Fruit fly (Drosophila melanogaster) whole organism, wandering third instar larva: ENCODE results near the gene CG13455.

Experiments
- Abd-B ChIP-seq: fragments of >200 bp; optimal IDR thresholded peaks from 2 replicates; lab custom pipeline; 2017; ENCODE audit warnings: missing biosample characterization, missing genetic modification characterization
- CG32264 ChIP-seq: fragments of 200-800 bp; sonication (Bioruptor generic); optimal IDR thresholded peaks from 2 replicates; lab custom pipeline; 2016; ENCODE audit warnings: missing biosample characterization, missing genetic modification characterization
- CG9705 ChIP-seq: fragments of 200-800 bp; sonication (Bioruptor generic); optimal IDR thresholded peaks from 2 replicates; lab custom pipeline; 2018; ENCODE audit warnings: missing biosample characterization, mild to moderate bottlenecking, missing genetic modification characterization
- CrebA ChIP-seq: fragments of 200-800 bp; sonication (Bioruptor generic); optimal IDR thresholded peaks from 2 replicates; lab custom pipeline; 2016; ENCODE audit warnings: missing biosample characterization, mild to moderate bottlenecking, missing genetic modification characterization, borderline replicate concordance
- Dfd ChIP-seq: fragments of >200 bp; optimal IDR thresholded peaks from 2 replicates; lab custom pipeline; 2017; ENCODE audit warnings: missing biosample characterization, missing genetic modification characterization
- Dif ChIP-seq: fragments of 200-275, 200-300 bp; sonication (Bioruptor generic); optimal IDR thresholded peaks from 2 replicates; lab custom pipeline; 2018; ENCODE audit warnings: missing biosample characterization, missing genetic modification characterization; ENCODE audit not compliant: partially characterized antibody
- GATAd ChIP-seq: sonication (Bioruptor generic); optimal IDR thresholded peaks from 2 replicates; lab custom pipeline; 2016; ENCODE audit warnings: missing biosample characterization, missing genetic modification characterization
- HLH106 ChIP-seq: fragments of 200-800 bp; optimal IDR thresholded peaks from 3 replicates; lab custom pipeline; 2019; ENCODE audit warnings: missing biosample characterization, mild to moderate bottlenecking, missing genetic modification characterization, moderate library complexity
- Hnf4 ChIP-seq: fragments of 200-800 bp; sonication (Bioruptor generic); optimal IDR thresholded peaks from 2 replicates; lab custom pipeline; 2016; ENCODE audit warnings: missing biosample characterization, mild to moderate bottlenecking, missing genetic modification characterization
- Hr78 ChIP-seq: fragments of >200 bp; optimal IDR thresholded peaks from 2 replicates; lab custom pipeline; 2017; ENCODE audit warnings: missing biosample characterization, missing genetic modification characterization
- Hr83 ChIP-seq: fragments of 200-300 bp; sonication (Bioruptor generic); optimal IDR thresholded peaks from 2 replicates; lab custom pipeline; 2016; ENCODE audit warnings: missing biosample characterization, mild to moderate bottlenecking, missing genetic modification characterization, moderate library complexity; ENCODE audit not compliant: poor library complexity, severe bottlenecking
- Jra ChIP-seq: sonication (Bioruptor generic); optimal IDR thresholded peaks from 2 replicates; lab custom pipeline; 2016; ENCODE audit warnings: missing biosample characterization, missing genetic modification characterization
- Mio ChIP-seq: sonication (Bioruptor generic); optimal IDR thresholded peaks from 2 replicates; lab custom pipeline; 2016; ENCODE audit warnings: missing biosample characterization, missing genetic modification characterization
- Myc ChIP-seq: fragments of >200 bp; optimal IDR thresholded peaks from 2 replicates; lab custom pipeline; 2017
- N ChIP-seq: fragments of >200 bp; optimal IDR thresholded peaks from 2 replicates; lab custom pipeline; 2018; ENCODE audit warnings: missing biosample characterization, missing external identifiers, missing genetic modification characterization
- OdsH ChIP-seq: fragments of 200-800 bp; sonication (Bioruptor generic); optimal IDR thresholded peaks from 2 replicates; lab custom pipeline; 2016; ENCODE audit warnings: missing biosample characterization, mild to moderate bottlenecking, missing genetic modification characterization
- Rel ChIP-seq, 2 experiments: fragments of 200-800 bp; sonication (Bioruptor generic) in 1 of 2; optimal IDR thresholded peaks; 2 replicates in 1 of 2; 3 replicates in 1 of 2; lab custom pipeline; 2016 to 2019; ENCODE audit warnings: mild to moderate bottlenecking in 2 of 2, missing biosample characterization in 2 of 2, missing genetic modification characterization in 2 of 2, moderate library complexity in 1 of 2
- Sp1 ChIP-seq: fragments of 200-800 bp; sonication (Bioruptor generic); optimal IDR thresholded peaks from 3 replicates; lab custom pipeline; 2019; ENCODE audit warnings: missing biosample characterization, mild to moderate bottlenecking, missing genetic modification characterization, moderate library complexity
- Vsx2 ChIP-seq: fragments of 200-300, 225-300 bp; sonication (Bioruptor generic); optimal IDR thresholded peaks from 2 replicates; lab custom pipeline; 2018; ENCODE audit warnings: missing biosample characterization, missing genetic modification characterization; ENCODE audit not compliant: partially characterized antibody
- br ChIP-seq: fragments of 200-800 bp; sonication (Bioruptor generic); optimal IDR thresholded peaks from 2 replicates; lab custom pipeline; 2016; ENCODE audit warnings: missing biosample characterization, missing genetic modification characterization
- brk ChIP-seq: fragments of 200-800 bp; sonication (Bioruptor generic); optimal IDR thresholded peaks from 2 replicates; lab custom pipeline; 2016; ENCODE audit warnings: missing biosample characterization, mild to moderate bottlenecking, missing genetic modification characterization
- dl ChIP-seq, 2 experiments: fragments of 175-275, 200-275 bp in 1 of 2; fragments of 200-275 bp in 1 of 2; sonication (Bioruptor generic); optimal IDR thresholded peaks; lab custom pipeline; 2018; ENCODE audit warnings: mild to moderate bottlenecking in 2 of 2, missing biosample characterization in 2 of 2, missing genetic modification characterization in 2 of 2, moderate library complexity in 2 of 2; ENCODE audit not compliant: partially characterized antibody in 2 of 2, insufficient read depth in 1 of 2
- dmrt93B ChIP-seq: fragments of 200-800 bp; sonication (Bioruptor generic); optimal IDR thresholded peaks from 2 replicates; lab custom pipeline; 2018; ENCODE audit warnings: missing biosample characterization, mild to moderate bottlenecking, missing genetic modification characterization
- dsf ChIP-seq: sonication (Bioruptor generic); optimal IDR thresholded peaks from 2 replicates; lab custom pipeline; 2016; ENCODE audit warnings: missing biosample characterization, missing genetic modification characterization, borderline replicate concordance
- ey ChIP-seq: fragments of 200-800 bp; sonication (Bioruptor generic); optimal IDR thresholded peaks from 2 replicates; lab custom pipeline; 2016; ENCODE audit warnings: missing biosample characterization, missing genetic modification characterization
- foxo ChIP-seq, 2 experiments: fragments of 200-800 bp; sonication (Bioruptor generic); optimal IDR thresholded peaks; 2 replicates in 1 of 2; 3 replicates in 1 of 2; lab custom pipeline; 2016 to 2017; ENCODE audit warnings: missing biosample characterization in 2 of 2, missing genetic modification characterization in 2 of 2
- fru ChIP-seq: fragments of 200-800 bp; sonication (Bioruptor generic); optimal IDR thresholded peaks from 3 replicates; lab custom pipeline; 2016; ENCODE audit warnings: missing biosample characterization, mild to moderate bottlenecking, missing genetic modification characterization
- h ChIP-seq: fragments of 200-800 bp; sonication (Bioruptor generic); optimal IDR thresholded peaks from 3 replicates; lab custom pipeline; 2016; ENCODE audit warnings: missing biosample characterization, mild to moderate bottlenecking, missing genetic modification characterization
- jim ChIP-seq: fragments of 175-275, 200-325 bp; sonication (Bioruptor generic); optimal IDR thresholded peaks from 2 replicates; lab custom pipeline; 2016; ENCODE audit warnings: missing biosample characterization, mild to moderate bottlenecking, missing genetic modification characterization
- lola ChIP-seq: fragments of >200 bp; optimal IDR thresholded peaks from 2 replicates; lab custom pipeline; 2017; ENCODE audit warnings: missing biosample characterization, missing genetic modification characterization
- pan ChIP-seq: fragments of >200 bp; optimal IDR thresholded peaks from 2 replicates; lab custom pipeline; 2017
- psq ChIP-seq: fragments of 200-800 bp; sonication (Bioruptor generic); optimal IDR thresholded peaks from 3 replicates; lab custom pipeline; 2017; ENCODE audit warnings: missing biosample characterization, mild to moderate bottlenecking, missing genetic modification characterization, moderate library complexity
- rgr ChIP-seq: fragments of 200-800 bp; sonication (Bioruptor generic); optimal IDR thresholded peaks from 3 replicates; lab custom pipeline; 2016; ENCODE audit warnings: missing biosample characterization, mild to moderate bottlenecking, missing genetic modification characterization
- sage ChIP-seq: fragments of 200-800 bp; sonication (Bioruptor generic); optimal IDR thresholded peaks from 2 replicates; lab custom pipeline; 2016; ENCODE audit warnings: missing biosample characterization, mild to moderate bottlenecking, missing genetic modification characterization
- sv ChIP-seq: fragments of 200-800 bp; sonication (Bioruptor generic); optimal IDR thresholded peaks from 3 replicates; lab custom pipeline; 2016; ENCODE audit warnings: missing biosample characterization, missing genetic modification characterization
- tai ChIP-seq: sonication (Bioruptor generic); optimal IDR thresholded peaks from 2 replicates; lab custom pipeline; 2016; ENCODE audit warnings: missing biosample characterization, missing genetic modification characterization
- usp ChIP-seq: fragments of >200 bp; optimal IDR thresholded peaks from 2 replicates; lab custom pipeline; 2017; ENCODE audit warnings: missing biosample characterization, missing genetic modification characterization
- woc ChIP-seq: sonication (Bioruptor generic); optimal IDR thresholded peaks from 2 replicates; lab custom pipeline; 2016; ENCODE audit warnings: missing biosample characterization, mild to moderate bottlenecking, missing genetic modification characterization

CG13455 gene

DNA sequence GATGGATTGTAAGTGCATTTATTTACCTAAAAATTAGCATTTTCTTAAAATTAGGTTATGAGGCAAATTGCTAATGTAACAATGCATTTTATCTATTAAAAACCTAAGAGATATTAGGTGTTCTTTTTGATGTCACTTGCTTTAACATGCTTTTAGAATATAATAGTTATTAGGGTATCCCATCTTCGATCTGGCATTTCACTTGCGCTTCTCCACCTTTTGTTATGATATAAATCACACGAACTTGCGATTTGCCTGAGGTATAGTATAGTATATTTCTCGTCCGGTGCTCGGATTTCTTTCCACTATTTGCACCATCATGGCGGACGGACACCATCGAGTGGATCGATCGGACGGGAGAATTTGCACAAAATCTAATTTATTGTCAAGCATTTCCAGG is 33.7 kb downstream of the CG13455 start:
- TF ChIP-seq dl (GFP tag; optimal IDR thresholded peaks at IDR 0.05; lab: Kevin White, UChicago; ENCODE audit: insufficient read depth in 1 of 2, partially characterized antibody in 2 of 2) (no peak), Jra (GFP tag; lab: Kevin White, UChicago) (no peak), Dfd (GFP tag; lab: Kevin White, UChicago) (no peak), pan (lab: Kevin White, UChicago) (no peak), br (GFP tag; lab: Kevin White, UChicago) (no peak), Myc (lab: Kevin White, UChicago) (no peak), lola (GFP tag; lab: Kevin White, UChicago) (no peak), psq (GFP tag; lab: Kevin White, UChicago) (no peak), Hr83 (no peak), Rel (GFP tag; optimal IDR thresholded peaks at IDR 0.05; lab: Kevin White, UChicago) (no peak), Rel (tag; optimal IDR thresholded peaks at IDR 0.05; lab: Kevin White, UChicago) (no peak), h (GFP tag; lab: Kevin White, UChicago) (no peak), N (GFP tag; lab: Kevin White, UChicago) (no peak), Mio (GFP tag; lab: Kevin White, UChicago) (no peak), HLH106 (no peak)
- TF ChIP-seq, all 38 proteins: peak for 0

DNA sequence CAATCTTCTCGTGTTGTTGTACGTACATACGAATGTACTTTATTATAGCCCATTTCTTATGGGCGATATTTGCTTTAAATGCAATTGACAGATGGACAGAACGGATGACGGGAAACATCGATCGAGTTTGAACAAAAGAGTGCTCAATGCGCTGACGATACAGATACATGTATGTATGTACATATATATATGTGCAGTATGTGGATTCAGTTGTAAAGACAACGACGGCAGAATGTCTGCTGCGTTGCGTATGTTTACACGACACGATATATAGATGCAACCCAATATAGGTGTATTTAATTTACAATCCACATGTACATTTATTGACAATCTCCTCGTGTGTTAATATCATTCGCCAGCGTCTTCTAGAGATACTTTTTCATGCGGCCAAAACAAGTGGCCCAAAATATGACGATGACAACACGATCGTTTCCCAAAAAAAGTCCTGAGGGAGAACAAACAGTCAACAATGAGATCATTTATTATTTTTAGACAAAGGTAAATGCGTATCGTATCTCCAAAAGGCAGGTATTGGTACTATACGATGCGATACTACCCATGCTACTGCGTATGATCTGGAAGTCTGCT is 34.4 kb downstream of the CG13455 start:
- TF ChIP-seq Dfd (GFP tag; lab: Kevin White, UChicago) (no peak), rgr (GFP tag; lab: Kevin White, UChicago) (peak; percentile 26), br (GFP tag; lab: Kevin White, UChicago) (peak; percentile 15), tai (no peak), ey (GFP tag; lab: Kevin White, UChicago) (no peak), HLH106 (no peak), usp (GFP tag; lab: Kevin White, UChicago) (no peak), OdsH (peak; percentile 47), Abd-B (GFP tag; lab: Kevin White, UChicago) (no peak), Jra (GFP tag; lab: Kevin White, UChicago) (no peak), Hnf4 (GFP tag; lab: Kevin White, UChicago) (peak; percentile 25), foxo (GFP tag; optimal IDR thresholded peaks at IDR 0.05; lab: Kevin White, UChicago) (no peak), woc (GFP tag; lab: Kevin White, UChicago) (no peak), pan (lab: Kevin White, UChicago) (no peak), dl (GFP tag; optimal IDR thresholded peaks at IDR 0.05; lab: Kevin White, UChicago; ENCODE audit: insufficient read depth in 1 of 2, partially characterized antibody in 2 of 2) (no peak), brk (GFP tag; lab: Kevin White, UChicago) (peak; percentile 58), Mio (GFP tag; lab: Kevin White, UChicago) (no peak), sage (peak; percentile 64), CrebA (GFP tag; lab: Kevin White, UChicago) (no peak), Sp1 (GFP tag; lab: Kevin White, UChicago) (peak; percentile 50), h (GFP tag; lab: Kevin White, UChicago) (peak; percentile 54), Hr78 (GFP tag; lab: Kevin White, UChicago) (no peak), N (GFP tag; lab: Kevin White, UChicago) (no peak), Rel (GFP tag; optimal IDR thresholded peaks at IDR 0.05; lab: Kevin White, UChicago) (no peak), Rel (tag; optimal IDR thresholded peaks at IDR 0.05; lab: Kevin White, UChicago) (no peak), GATAd (GFP tag; lab: Kevin White, UChicago) (no peak), dmrt93B (GFP tag; lab: Kevin White, UChicago) (no peak), sv (no peak), Dif (GFP tag; lab: Kevin White, UChicago) (no peak), psq (GFP tag; lab: Kevin White, UChicago) (no peak), Hr83 (no peak), fru (GFP tag; lab: Kevin White, UChicago) (peak; percentile 41), jim (no peak), CG9705 (GFP tag; lab: Kevin White, UChicago) (no peak), Myc (lab: Kevin White, UChicago) (no peak), dsf (no peak), Vsx2 (GFP tag; lab: Kevin White, UChicago) (no peak), lola (GFP tag; lab: Kevin White, UChicago) (no peak), CG32264 (GFP tag; lab: Kevin White, UChicago) (no peak)
